Worm (Caenorhabditis elegans): ENCODE data around the gene dvc-1.

- no peak for TF ChIP-seq tbx-2 (tag; optimal IDR thresholded peaks at IDR 0.05)
- no peak for TF ChIP-seq fax-1 (tag; optimal IDR thresholded peaks at IDR 0.05)
Observed at ce11 chrV:11217394-11217793, 21.7 kb downstream of the dvc-1 start, which contains the start of gene cyp-29A2.
